Fruit fly (Drosophila melanogaster) whole organism, embryonic: ENCODE results near the gene CG7974.

ENCODE experiments used
- Antp ChIP-seq: fragments of 200-800 bp; sonication (Bioruptor generic); optimal IDR thresholded peaks from 3 replicates; lab custom pipeline; 2016; ENCODE audit warnings: missing biosample characterization, missing genetic modification characterization
- CG14965 ChIP-seq: fragments of 200-800 bp; sonication (Bioruptor generic); optimal IDR thresholded peaks from 2 replicates; lab custom pipeline; 2016; ENCODE audit warnings: missing biosample characterization, missing genetic modification characterization, borderline replicate concordance
- CG33213 ChIP-seq: fragments of 200-800 bp; sonication (Bioruptor generic); optimal IDR thresholded peaks from 3 replicates; lab custom pipeline; 2016; ENCODE audit warnings: missing biosample characterization, missing genetic modification characterization
- Dip2 ChIP-seq: fragments of 200-800 bp; sonication (Bioruptor generic); IDR thresholded peaks from 2 replicates; pipeline ENCODE4 v1.3.6; 2022; ENCODE audit warnings: missing biosample characterization, missing genetic modification characterization
- E2f2 ChIP-seq: fragments of 200-800 bp; sonication (Bioruptor generic); IDR thresholded peaks from 2 replicates; pipeline ENCODE4 v1.3.6; 2022; ENCODE audit warnings: missing biosample characterization, missing genetic modification characterization
- H2.0 ChIP-seq: fragments of 200-800 bp; sonication (Bioruptor generic); IDR thresholded peaks from 2 replicates; pipeline ENCODE4 v1.3.6; 2022; ENCODE audit warnings: missing biosample characterization, missing genetic modification characterization
- abd-A ChIP-seq: fragments of 200-800 bp; sonication (Bioruptor generic); optimal IDR thresholded peaks from 3 replicates; lab custom pipeline; 2019; ENCODE audit warnings: missing biosample characterization, mild to moderate bottlenecking, missing genetic modification characterization, moderate library complexity
- exex ChIP-seq: fragments of 200-800 bp; sonication (Bioruptor generic); optimal IDR thresholded peaks from 4 replicates; lab custom pipeline; 2018; ENCODE audit warnings: missing biosample characterization, mild to moderate bottlenecking, missing genetic modification characterization, moderate library complexity
- jigr1 ChIP-seq: fragments of 200-800 bp; sonication (Bioruptor generic); IDR thresholded peaks from 3 replicates; pipeline ENCODE4 v1.3.6; 2022; ENCODE audit warnings: missing biosample characterization, missing genetic modification characterization
- luna ChIP-seq: fragments of 200-800 bp; sonication (Bioruptor generic); optimal IDR thresholded peaks from 2 replicates; lab custom pipeline; 2016; ENCODE audit warnings: missing biosample characterization, missing genetic modification characterization
- sr ChIP-seq: fragments of 200-800 bp; sonication (Bioruptor generic); IDR thresholded peaks from 3 replicates; pipeline ENCODE4 v1.3.6; 2022; ENCODE audit warnings: missing biosample characterization, missing genetic modification characterization
- usp ChIP-seq: fragments of >200 bp; optimal IDR thresholded peaks from 2 replicates; lab custom pipeline; 2017; ENCODE audit warnings: missing biosample characterization, missing genetic modification characterization
- zen ChIP-seq: fragments of 200-800 bp; sonication (Bioruptor generic); optimal IDR thresholded peaks from 3 replicates; lab custom pipeline; 2018; ENCODE audit warnings: missing biosample characterization, mild to moderate bottlenecking, missing genetic modification characterization, moderate library complexity

DNA sequence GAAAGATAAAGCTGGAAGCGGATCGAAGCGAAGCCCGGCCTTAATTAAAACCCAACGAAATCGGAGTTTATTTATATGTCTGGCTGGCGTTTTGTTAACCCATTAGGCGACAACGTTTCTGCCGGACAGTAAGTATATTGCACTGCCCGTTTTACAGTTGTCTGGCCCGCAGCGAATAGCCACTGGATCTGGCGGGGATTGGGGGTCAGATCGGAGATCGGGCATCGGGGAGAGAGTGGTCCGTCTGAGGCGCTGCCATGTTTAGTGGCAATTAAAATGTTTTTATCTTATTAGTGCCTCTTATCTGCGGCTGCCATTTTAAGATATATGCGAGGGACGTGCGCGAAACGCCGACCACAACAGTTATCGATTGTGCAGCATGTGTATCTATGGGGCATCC lies 44.2 kb downstream of the CG7974 start:
- no peak for TF ChIP-seq E2f2
- no peak for TF ChIP-seq jigr1 (GFP tag; lab: Robert Waterston, UW)
- no peak for TF ChIP-seq sr (GFP tag; lab: Robert Waterston, UW)
- no peak for TF ChIP-seq Dip2
- TF ChIP-seq H2.0 (GFP tag; lab: Robert Waterston, UW) = no peak
- TF ChIP-seq CG33213 (GFP tag; lab: Kevin White, UChicago) = no peak
- TF ChIP-seq Antp = no peak
- no peak for TF ChIP-seq CG14965
- no peak for TF ChIP-seq zen (tag; lab: Kevin White, UChicago)
- no peak for TF ChIP-seq abd-A
- no peak for TF ChIP-seq exex (tag; lab: Kevin White, UChicago)
- no peak for TF ChIP-seq usp (GFP tag; lab: Kevin White, UChicago)
- no peak for TF ChIP-seq luna
